Fruit fly (Drosophila melanogaster) whole organism, embryonic: ENCODE data around the gene Edg78E.

ENCODE experiments used
- Antp ChIP-seq: fragments of 200-800 bp; sonication (Bioruptor generic); optimal IDR thresholded peaks from 3 replicates; lab custom pipeline; 2016; ENCODE audit warnings: missing biosample characterization, missing genetic modification characterization
- Asciz ChIP-seq: fragments of 200-800 bp; sonication (Bioruptor generic); optimal IDR thresholded peaks from 2 replicates; lab custom pipeline; 2017; ENCODE audit warnings: missing biosample characterization, mild to moderate bottlenecking, missing genetic modification characterization, missing genetic modification reagents
- CG12769 ChIP-seq: fragments of 200-800 bp; sonication (Bioruptor generic); optimal IDR thresholded peaks from 2 replicates; lab custom pipeline; 2019; ENCODE audit warnings: missing biosample characterization, mild to moderate bottlenecking, missing genetic modification characterization, moderate library complexity
- CG17186 ChIP-seq: fragments of 200-800 bp; sonication (Bioruptor generic); optimal IDR thresholded peaks from 3 replicates; lab custom pipeline; 2017; ENCODE audit warnings: missing biosample characterization, missing genetic modification reagents, missing genetic modification characterization
- CG17385 ChIP-seq: fragments of 200-800 bp; sonication (Bioruptor generic); optimal IDR thresholded peaks from 3 replicates; lab custom pipeline; 2018; ENCODE audit warnings: missing biosample characterization, mild to moderate bottlenecking, missing genetic modification characterization
- CG1832 ChIP-seq: fragments of 200-800 bp; sonication (Bioruptor generic); optimal IDR thresholded peaks from 2 replicates; lab custom pipeline; 2017; ENCODE audit warnings: missing biosample characterization, mild to moderate bottlenecking, missing genetic modification characterization, inconsistent platforms
- CG2129 ChIP-seq: fragments of 200-800 bp; sonication (Bioruptor generic); IDR thresholded peaks from 2 replicates; pipeline ENCODE4 v1.3.6; 2022; ENCODE audit warnings: missing biosample characterization, missing genetic modification characterization; ENCODE audit not compliant: partially characterized antibody
- CG2678 ChIP-seq: fragments of 200-800 bp; sonication (Bioruptor generic); optimal IDR thresholded peaks from 3 replicates; lab custom pipeline; 2019; ENCODE audit warnings: missing biosample characterization, mild to moderate bottlenecking, missing genetic modification characterization, moderate library complexity
- CG32767 ChIP-seq: fragments of 200-800 bp; sonication (Bioruptor generic); IDR thresholded peaks from 2 replicates; pipeline ENCODE4 v1.3.6; 2022; ENCODE audit warnings: missing biosample characterization, missing genetic modification characterization
- CG33557 ChIP-seq: fragments of 200-800 bp; sonication (Bioruptor generic); optimal IDR thresholded peaks from 2 replicates; lab custom pipeline; 2019; ENCODE audit warnings: missing biosample characterization, mild to moderate bottlenecking, missing genetic modification characterization, moderate library complexity
- CG34422 ChIP-seq: fragments of 200-800 bp; sonication (Bioruptor generic); IDR thresholded peaks from 3 replicates; pipeline ENCODE4 v1.3.6; 2022; ENCODE audit warnings: missing biosample characterization, missing genetic modification characterization
- CG3838 ChIP-seq: fragments of 200-800 bp; sonication (Bioruptor generic); optimal IDR thresholded peaks from 3 replicates; lab custom pipeline; 2016; ENCODE audit warnings: missing biosample characterization, missing genetic modification characterization
- CG3847 ChIP-seq: fragments of 200-800 bp; sonication (Bioruptor generic); IDR thresholded peaks from 2 replicates; pipeline ENCODE4 v1.3.6; 2022; ENCODE audit warnings: missing biosample characterization, missing genetic modification characterization
- CG3995 ChIP-seq: fragments of 200-800 bp; sonication (Bioruptor generic); optimal IDR thresholded peaks from 3 replicates; lab custom pipeline; 2016; ENCODE audit warnings: missing biosample characterization, missing genetic modification characterization
- CG6175 ChIP-seq: fragments of 200-800 bp; sonication (Bioruptor generic); IDR thresholded peaks from 3 replicates; pipeline ENCODE4 v1.3.6; 2022; ENCODE audit warnings: missing biosample characterization, missing genetic modification characterization
- CG6791 ChIP-seq: fragments of 200-800 bp; sonication (Bioruptor generic); IDR thresholded peaks from 3 replicates; pipeline ENCODE4 v1.3.6; 2022; ENCODE audit warnings: missing biosample characterization, missing genetic modification characterization; ENCODE audit not compliant: partially characterized antibody
- CG6813 ChIP-seq: fragments of 200-800 bp; sonication (Bioruptor generic); optimal IDR thresholded peaks from 2 replicates; lab custom pipeline; 2017; ENCODE audit warnings: missing biosample characterization, missing genetic modification characterization, mild to moderate bottlenecking, moderate library complexity, missing genetic modification reagents
- CG8290 ChIP-seq, 3 experiments: fragments of 200-800 bp; sonication (Bioruptor generic); optimal IDR thresholded peaks; 2 replicates each; lab custom pipeline; 2016 to 2019; ENCODE audit warnings: missing biosample characterization in 3 of 3, missing genetic modification characterization in 3 of 3, mild to moderate bottlenecking in 2 of 3, moderate library complexity in 1 of 3
- Dad ChIP-seq: fragments of 200-800 bp; sonication (Bioruptor generic); optimal IDR thresholded peaks from 3 replicates; lab custom pipeline; 2016; ENCODE audit warnings: missing biosample characterization, missing genetic modification characterization
- Deaf1 ChIP-seq: fragments of 200-800 bp; optimal IDR thresholded peaks from 3 replicates; lab custom pipeline; 2019; ENCODE audit warnings: missing biosample characterization, mild to moderate bottlenecking, missing genetic modification characterization, moderate library complexity
- Dip2 ChIP-seq: fragments of 200-800 bp; sonication (Bioruptor generic); IDR thresholded peaks from 2 replicates; pipeline ENCODE4 v1.3.6; 2022; ENCODE audit warnings: missing biosample characterization, missing genetic modification characterization
- Dp ChIP-seq: fragments of 200-800 bp; sonication (Bioruptor generic); optimal IDR thresholded peaks from 2 replicates; lab custom pipeline; 2018; ENCODE audit warnings: missing biosample characterization, mild to moderate bottlenecking, missing genetic modification characterization, moderate library complexity
- Drgx ChIP-seq: fragments of 200-800 bp; sonication (Bioruptor generic); IDR thresholded peaks from 2 replicates; pipeline ENCODE4 v1.3.6; 2022; ENCODE audit warnings: missing biosample characterization, missing genetic modification characterization
- HLH3B ChIP-seq: fragments of 200-800 bp; sonication (Bioruptor generic); IDR thresholded peaks from 2 replicates; pipeline ENCODE4 v1.3.6; 2022; ENCODE audit warnings: missing biosample characterization, missing genetic modification characterization
- Hr39 ChIP-seq: fragments of >200 bp; optimal IDR thresholded peaks from 2 replicates; lab custom pipeline; 2017
- Kr ChIP-seq: fragments of 200-800 bp; sonication (Bioruptor generic); optimal IDR thresholded peaks from 2 replicates; lab custom pipeline; 2017; ENCODE audit warnings: missing biosample characterization, mild to moderate bottlenecking, missing genetic modification characterization
- Mad ChIP-seq: fragments of 200-800 bp; sonication (Bioruptor generic); optimal IDR thresholded peaks from 2 replicates; lab custom pipeline; 2016; ENCODE audit warnings: missing biosample characterization, missing genetic modification characterization
- Med ChIP-seq: fragments of 200-800 bp; sonication (Bioruptor generic); peaks from one replicate; lab custom pipeline; 2016; ENCODE audit warnings: missing biosample characterization, missing genetic modification characterization, mild to moderate bottlenecking, inconsistent platforms, moderate library complexity
- Nf-YC ChIP-seq: fragments of 200-800 bp; optimal IDR thresholded peaks from 3 replicates; lab custom pipeline; 2019; ENCODE audit warnings: missing biosample characterization, mild to moderate bottlenecking, missing genetic modification characterization, moderate library complexity
- Pdp1 ChIP-seq, 2 experiments: fragments of 200-800 bp; sonication (Bioruptor generic); optimal IDR thresholded peaks; 3 replicates each; lab custom pipeline; 2016; ENCODE audit warnings: missing biosample characterization in 2 of 2, missing genetic modification characterization in 2 of 2, mild to moderate bottlenecking in 1 of 2, moderate library complexity in 1 of 2
- Six4 ChIP-seq: fragments of 200-800 bp; sonication (Bioruptor generic); optimal IDR thresholded peaks from 2 replicates; lab custom pipeline; 2016; ENCODE audit warnings: missing biosample characterization, missing genetic modification characterization
- YL-1 ChIP-seq: fragments of 200-800 bp; sonication (Bioruptor generic); optimal IDR thresholded peaks from 3 replicates; lab custom pipeline; 2017; ENCODE audit warnings: missing biosample characterization, mild to moderate bottlenecking, missing genetic modification characterization
- bsh ChIP-seq, 2 experiments: fragments of 200-800 bp; sonication (Bioruptor generic); optimal IDR thresholded peaks; 2 replicates each; lab custom pipeline; 2017 to 2018; ENCODE audit warnings: mild to moderate bottlenecking in 2 of 2, missing biosample characterization in 2 of 2, missing genetic modification characterization in 2 of 2, moderate library complexity in 1 of 2
- cad ChIP-seq: fragments of >200 bp; optimal IDR thresholded peaks from 2 replicates; lab custom pipeline; 2017; ENCODE audit warnings: missing biosample characterization, missing genetic modification characterization
- cas ChIP-seq: fragments of 200-800 bp; sonication (Bioruptor generic); IDR thresholded peaks from 2 replicates; pipeline ENCODE4 v1.3.6; 2022; ENCODE audit warnings: missing biosample characterization, missing genetic modification characterization
- chinmo ChIP-seq: fragments of 200-800 bp; sonication (Bioruptor generic); IDR thresholded peaks from 4 replicates; pipeline ENCODE4 v1.3.6; 2022; ENCODE audit warnings: missing biosample characterization, missing genetic modification characterization; ENCODE audit not compliant: partially characterized antibody
- croc ChIP-seq: fragments of 200-800 bp; sonication (Bioruptor generic); conservative IDR thresholded peaks from 3 replicates; pipeline ENCODE4 v1.3.6; 2022; ENCODE audit warnings: missing biosample characterization, missing genetic modification characterization
- cwo ChIP-seq: fragments of 200-800 bp; sonication (Bioruptor generic); optimal IDR thresholded peaks from 3 replicates; lab custom pipeline; 2017; ENCODE audit warnings: missing biosample characterization, missing genetic modification characterization, mild to moderate bottlenecking, moderate library complexity, missing genetic modification reagents
- dm ChIP-seq: fragments of 200-800 bp; sonication (Bioruptor generic); optimal IDR thresholded peaks from 3 replicates; lab custom pipeline; 2016; ENCODE audit warnings: missing biosample characterization, missing genetic modification characterization
- eve ChIP-seq, 2 experiments: fragments of >200 bp; optimal IDR thresholded peaks; 2 replicates each; lab custom pipeline; 2017; ENCODE audit warnings: missing biosample characterization in 2 of 2, missing genetic modification characterization in 2 of 2
- klu ChIP-seq: fragments of 200-800 bp; sonication (Bioruptor generic); IDR thresholded peaks from 2 replicates; pipeline ENCODE4 v1.3.6; 2022; ENCODE audit warnings: missing biosample characterization, missing genetic modification characterization
- lbe ChIP-seq: fragments of 200-800 bp; sonication (Bioruptor generic); optimal IDR thresholded peaks from 2 replicates; lab custom pipeline; 2016; ENCODE audit warnings: missing biosample characterization, mild to moderate bottlenecking, missing genetic modification characterization
- mirr ChIP-seq: fragments of 200-800 bp; sonication (Bioruptor generic); optimal IDR thresholded peaks from 3 replicates; lab custom pipeline; 2018; ENCODE audit warnings: missing biosample characterization, mild to moderate bottlenecking, missing genetic modification characterization
- mld ChIP-seq: fragments of 200-800 bp; sonication (Bioruptor generic); IDR thresholded peaks from 3 replicates; pipeline ENCODE4 v1.3.6; 2022; ENCODE audit warnings: missing biosample characterization, missing genetic modification characterization; ENCODE audit not compliant: partially characterized antibody
- otp ChIP-seq: fragments of 200-800 bp; sonication (Bioruptor generic); IDR thresholded peaks from 3 replicates; pipeline ENCODE4, ENCODE4 v1.3.6; 2022; ENCODE audit warnings: missing biosample characterization, missing genetic modification characterization
- pros ChIP-seq: fragments of 200-800 bp; sonication (Bioruptor generic); optimal IDR thresholded peaks from 3 replicates; lab custom pipeline; 2019; ENCODE audit warnings: missing biosample characterization, mild to moderate bottlenecking, missing genetic modification characterization, moderate library complexity
- rib ChIP-seq: fragments of 200-800 bp; sonication (Bioruptor generic); IDR thresholded peaks from 2 replicates; pipeline ENCODE4 v1.3.6; 2022; ENCODE audit warnings: missing biosample characterization, missing genetic modification characterization
- sob ChIP-seq: fragments of 200-800 bp; sonication (Bioruptor generic); IDR thresholded peaks from 2 replicates; pipeline ENCODE4 v1.3.6; 2022; ENCODE audit warnings: missing biosample characterization, missing genetic modification characterization

Edg78E gene

dm6 chr3L:21285639-21286338, 11.8 kb downstream of the Edg78E start, which contains the start of the genes CG12974 and pzg (continued):
- TF ChIP-seq Antp (peak; percentile 55), Nf-YC (peak; percentile 74), chinmo (GFP tag; lab: Robert Waterston, UW) (0 out of 4 replicates have a peak, but pooled peaks have one; percentile 45), Six4 (peak; percentile 16), sob (GFP tag; lab: Robert Waterston, UW) (peak; percentile 93), Med (peak; percentile 96), rib (GFP tag; lab: Robert Waterston, UW) (no peak; the same call in 1 of the 2 replicates), CG1832 (GFP tag; lab: Kevin White, UChicago) (peak; percentile 97), CG2678 (tag; lab: Kevin White, UChicago) (peak; percentile 70), CG3995 (GFP tag; lab: Kevin White, UChicago) (peak; percentile 61), cwo (no peak), Asciz (no peak), pros (GFP tag; lab: Kevin White, UChicago) (no peak), mld (GFP tag; lab: Robert Waterston, UW) (peak; percentile 62; the same call in 1 of the 3 replicates), CG32767 (peak; percentile 48; the same call in 1 of the 2 replicates), CG33557 (peak; percentile 42), Kr (GFP tag; lab: Kevin White, UChicago) (peak; percentile 89), lbe (GFP tag; lab: Kevin White, UChicago) (peak; percentile 15), CG8290 (GFP tag; optimal IDR thresholded peaks at IDR 0.05; lab: Kevin White, UChicago) (peak; percentile 34), CG8290 (tag; optimal IDR thresholded peaks at IDR 0.05; lab: Kevin White, UChicago) (peak; percentile 51 to 76), CG34422 (GFP tag; lab: Robert Waterston, UW) (peak; percentile 91), CG12769 (peak; percentile 61), CG6175 (0 out of 3 replicates have a peak, but pooled peaks have one; percentile 6), Pdp1 (GFP tag; optimal IDR thresholded peaks at IDR 0.05; lab: Kevin White, UChicago) (peak; percentile 61 to 72), YL-1 (GFP tag; lab: Kevin White, UChicago) (peak; percentile 96), Dip2 (GFP tag; lab: Robert Waterston, UW) (peak; percentile 62), CG6791 (GFP tag; lab: Robert Waterston, UW) (peak; percentile 67; the same call in 2 of the 3 replicates), Mad (GFP tag; lab: Kevin White, UChicago) (peak; percentile 59), CG3838 (GFP tag; lab: Kevin White, UChicago) (peak; percentile 50), dm (GFP tag; lab: Kevin White, UChicago) (peak; percentile 84), Dad (GFP tag; lab: Kevin White, UChicago) (peak; percentile 78), eve (GFP tag; optimal IDR thresholded peaks at IDR 0.05; lab: Kevin White, UChicago) (no peak), HLH3B (GFP tag; lab: Robert Waterston, UW) (peak; percentile 87), CG6813 (GFP tag; lab: Kevin White, UChicago) (peak; percentile 38), Deaf1 (tag; lab: Kevin White, UChicago) (no peak), CG2129 (no peak), Hr39 (lab: Kevin White, UChicago) (no peak), CG3847 (peak; percentile 95), Dp (peak; percentile 89), otp (GFP tag; lab: Robert Waterston, UW) (peak; percentile 62; the same call in 1 of the 3 replicates), cad (GFP tag; lab: Kevin White, UChicago) (no peak), Drgx (GFP tag; lab: Robert Waterston, UW) (peak; percentile 38; the same call in 1 of the 2 replicates), CG17385 (peak; percentile 19), CG17186 (GFP tag; lab: Kevin White, UChicago) (peak; percentile 61), klu (GFP tag; lab: Robert Waterston, UW) (peak; percentile 82), cas (GFP tag; lab: Robert Waterston, UW) (peak; percentile 36; the same call in 1 of the 2 replicates), mirr (GFP tag; lab: Kevin White, UChicago) (no peak), bsh (GFP tag; optimal IDR thresholded peaks at IDR 0.05; lab: Kevin White, UChicago) (peak in 1 of 2 experiments; percentile 69), croc (GFP tag; lab: Robert Waterston, UW) (peak; percentile 91)
